Fruit fly (Drosophila melanogaster): ENCODE results near the gene firl.

firl gene

dm6 chr2L:12024104-12024503 lies 42.5 kb downstream of the firl start:
- TF ChIP-seq CG17801 (GFP tag; optimal IDR thresholded peaks at IDR 0.05; ENCODE audit: partially characterized antibody) = no peak

- TF ChIP-seq CG17801 (GFP tag; optimal IDR thresholded peaks at IDR 0.05; ENCODE audit: partially characterized antibody) = no peak
These were observed 45.4 kb downstream of the firl start for dm6 chr2L:12021193-12021592.

DNA sequence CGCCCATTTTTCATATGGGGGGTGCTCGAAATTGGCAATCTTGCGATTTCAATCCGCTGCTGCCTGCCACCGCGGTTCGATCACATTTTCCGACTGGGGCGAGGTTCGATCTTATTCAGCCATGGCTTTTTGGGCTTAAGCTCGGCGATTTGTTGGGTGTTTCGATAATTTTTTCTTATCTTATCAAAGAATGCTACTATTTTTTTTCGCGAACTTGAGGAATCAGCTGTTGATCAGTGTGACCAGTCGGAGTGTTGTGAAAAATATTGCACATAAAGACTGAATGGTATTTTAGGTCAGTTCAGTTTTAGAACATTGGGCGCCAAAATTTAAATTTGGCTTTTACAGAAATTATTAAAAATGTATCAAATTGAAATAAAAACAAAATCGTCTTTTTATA lies 45.8 kb downstream of the firl start, which contains the start of gene Wdr81:
TSS of gene Wdr81 (minus strand) at position 226 of the 400 bp plus-strand sequence.
- no peak for TF ChIP-seq CG17801 (GFP tag; optimal IDR thresholded peaks at IDR 0.05; ENCODE audit: partially characterized antibody)

dm6 chr2L:12013741-12014393 lies 52.7 kb downstream of the firl start:
- no peak for TF ChIP-seq CG17801 (GFP tag; optimal IDR thresholded peaks at IDR 0.05; ENCODE audit: partially characterized antibody)

Measured in ovary, adult (tissue).